Fruit fly (Drosophila melanogaster): Measurements from ENCODE around the gene Ulp1.

The Ulp1 gene

DNA sequence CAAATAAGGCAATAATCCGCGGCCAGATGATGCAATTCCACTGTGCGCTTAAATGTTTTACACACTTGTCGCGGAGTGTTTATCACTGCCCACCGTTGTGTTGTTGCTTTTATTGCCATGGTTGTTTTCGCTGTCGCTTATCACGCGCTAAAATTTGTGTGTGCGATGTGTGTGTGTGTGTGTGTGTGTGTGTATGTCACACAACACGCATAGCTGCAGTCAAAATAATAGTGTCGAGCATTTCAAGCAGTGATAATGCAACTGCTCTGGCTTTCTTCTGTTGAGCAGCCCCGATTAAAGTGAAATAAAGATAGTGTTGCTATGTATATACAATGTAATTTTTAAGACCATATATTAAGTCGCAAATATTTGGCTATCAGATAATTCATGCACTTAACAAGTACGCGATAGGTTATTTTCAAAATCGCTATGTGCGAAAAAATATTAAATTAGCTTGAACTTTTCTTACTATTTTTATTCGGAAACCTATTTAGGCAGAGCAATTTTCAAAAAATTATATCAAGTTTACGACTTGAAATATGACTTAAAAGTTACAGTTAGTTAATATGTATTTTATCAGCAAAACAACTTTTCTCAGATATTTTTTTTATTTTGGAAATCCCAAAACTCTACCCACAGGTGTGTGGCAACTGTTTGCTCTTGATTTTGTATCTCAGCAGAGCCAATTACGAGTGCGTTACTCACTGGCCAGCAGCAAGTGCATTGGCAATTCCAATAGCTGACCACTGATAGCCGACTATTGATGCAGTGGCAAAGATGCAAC is 41.6 kb downstream of the Ulp1 start (continued):
- TF ChIP-seq CG13624 (GFP tag; optimal IDR thresholded peaks at IDR 0.05) (no peak), dimm (GFP tag; IDR thresholded peaks at IDR 0.05) (no peak), CG12236 (GFP tag; optimal IDR thresholded peaks at IDR 0.05) (no peak), phol (tag; optimal IDR thresholded peaks at IDR 0.05) (peak; percentile 39), Pdp1 (GFP tag; optimal IDR thresholded peaks at IDR 0.05) (peak in 1 of 2 experiments; percentile 48), lola (GFP tag; optimal IDR thresholded peaks at IDR 0.05) (peak in 1 of 3 experiments; percentile 29), CG14441 (GFP tag; IDR thresholded peaks at IDR 0.05) (0 out of 2 replicates have a peak, but pooled peaks have one; percentile 43), CG9437 (GFP tag; optimal IDR thresholded peaks at IDR 0.05) (peak; percentile 50), crol (GFP tag; IDR thresholded peaks at IDR 0.05) (no peak), fd64A (GFP tag; optimal IDR thresholded peaks at IDR 0.05) (no peak), caup (GFP tag; optimal IDR thresholded peaks at IDR 0.05; ENCODE audit: severe bottlenecking) (no peak), HLH4C (GFP tag; IDR thresholded peaks at IDR 0.05; ENCODE audit: partially characterized antibody) (no peak), Dad (GFP tag; optimal IDR thresholded peaks at IDR 0.05) (no peak), hb (GFP tag; IDR thresholded peaks at IDR 0.05; ENCODE audit: partially characterized antibody) (no peak), CG13775 (GFP tag; optimal IDR thresholded peaks at IDR 0.05) (peak; percentile 43), CG6791 (GFP tag; IDR thresholded peaks at IDR 0.05; ENCODE audit: partially characterized antibody) (no peak), CG7372 (GFP tag; IDR thresholded peaks at IDR 0.05) (no peak), CG10321 (GFP tag; IDR thresholded peaks at IDR 0.05) (no peak), CG10431 (GFP tag; optimal IDR thresholded peaks at IDR 0.05) (no peak), CG12659 (GFP tag; optimal IDR thresholded peaks at IDR 0.05) (peak; percentile 60), jigr1 (GFP tag; IDR thresholded peaks at IDR 0.05) (no peak), CG10209 (GFP tag; optimal IDR thresholded peaks at IDR 0.05) (peak; percentile 58), sens-2 (GFP tag; IDR thresholded peaks at IDR 0.05) (no peak), vnd (GFP tag; IDR thresholded peaks at IDR 0.05; ENCODE audit: partially characterized antibody) (no peak), salm (tag; optimal IDR thresholded peaks at IDR 0.05) (no peak), Awh (GFP tag; IDR thresholded peaks at IDR 0.05) (no peak), tup (GFP tag; optimal IDR thresholded peaks at IDR 0.05) (no peak), Dip2 (GFP tag; IDR thresholded peaks at IDR 0.05) (no peak), CG6654 (GFP tag; optimal IDR thresholded peaks at IDR 0.05) (no peak), slou (GFP tag; optimal IDR thresholded peaks at IDR 0.05) (no peak), Ets65A (GFP tag) (peak; percentile 20), CG31388 (GFP tag; optimal IDR thresholded peaks at IDR 0.05) (no peak), fd3F (GFP tag; optimal IDR thresholded peaks at IDR 0.05) (peak; percentile 16), CG10543 (GFP tag; optimal IDR thresholded peaks at IDR 0.05) (peak; percentile 43), CG7271 (tag; optimal IDR thresholded peaks at IDR 0.05) (no peak), CG32532 (GFP tag; IDR thresholded peaks at IDR 0.05) (0 out of 2 replicates have a peak, but pooled peaks have one; percentile 20), CG4424 (GFP tag; optimal IDR thresholded peaks at IDR 0.05) (no peak), pfk (GFP tag; optimal IDR thresholded peaks at IDR 0.05) (no peak), sima (GFP tag; optimal IDR thresholded peaks at IDR 0.05) (no peak), Sry-δ (GFP tag; optimal IDR thresholded peaks at IDR 0.05) (no peak), CG13123 (GFP tag; optimal IDR thresholded peaks at IDR 0.05) (no peak), bab2 (GFP tag; optimal IDR thresholded peaks at IDR 0.05) (no peak), CG14667 (GFP tag; IDR thresholded peaks at IDR 0.05) (no peak), CG4282 (GFP tag; optimal IDR thresholded peaks at IDR 0.05) (no peak), ato (GFP tag; IDR thresholded peaks at IDR 0.05; ENCODE audit: partially characterized antibody) (no peak), br (optimal IDR thresholded peaks at IDR 0.05) (no peak), CG4617 (GFP tag; optimal IDR thresholded peaks at IDR 0.05; ENCODE audit: borderline replicate concordance) (no peak), HLH3B (GFP tag; IDR thresholded peaks at IDR 0.05) (0 out of 2 replicates have a peak, but pooled peaks have one; percentile 9), mld (GFP tag; IDR thresholded peaks at IDR 0.05; ENCODE audit: partially characterized antibody) (no peak)

Data from whole organism, embryonic.